Worm (Caenorhabditis elegans) whole organism, L1 larva: Measurements from ENCODE around the gene irld-47.

ENCODE experiments used
- elt-3 ChIP-seq, 6 experiments: fragments of 150-350 bp in 1 of 6; sonication (generic microtip); optimal IDR thresholded peaks; 2 replicates each; lab custom pipeline; 2017 to 2018; ENCODE audit warnings: missing biosample characterization in 6 of 6, missing genetic modification characterization in 6 of 6, inconsistent platforms in 1 of 6
- fkh-10 ChIP-seq: sonication (generic microtip); optimal IDR thresholded peaks from 2 replicates; lab custom pipeline; 2017; ENCODE audit warnings: missing biosample characterization, missing genetic modification reagents, missing genetic modification characterization
- jun-1 ChIP-seq: fragments of 150-350 bp; optimal IDR thresholded peaks from 2 replicates; lab custom pipeline; 2014; ENCODE audit warnings: missing biosample characterization, missing genetic modification reagents, missing genetic modification characterization
- lin-15B ChIP-seq: fragments of 150-350 bp; sonication (generic microtip); optimal IDR thresholded peaks from 3 replicates; lab custom pipeline; 2014; ENCODE audit warnings: missing biosample characterization, missing genetic modification characterization
- lin-39 ChIP-seq: fragments of 150-350 bp; optimal IDR thresholded peaks from 2 replicates; lab custom pipeline; 2014; ENCODE audit warnings: missing biosample characterization, missing genetic modification reagents, missing genetic modification characterization
- nhr-11 ChIP-seq: fragments of 150-350 bp; optimal IDR thresholded peaks from 2 replicates; lab custom pipeline; 2014; ENCODE audit warnings: missing biosample characterization, missing genetic modification characterization
- nhr-12 ChIP-seq: sonication (generic microtip); optimal IDR thresholded peaks from 2 replicates; lab custom pipeline; 2017; ENCODE audit warnings: missing biosample characterization, missing genetic modification characterization
- nhr-28 ChIP-seq: fragments of 150-350 bp; optimal IDR thresholded peaks from 2 replicates; lab custom pipeline; 2014; ENCODE audit warnings: missing biosample characterization, missing genetic modification characterization
- unc-62 ChIP-seq: fragments of 150-350 bp; optimal IDR thresholded peaks from 2 replicates; lab custom pipeline; 2014; ENCODE audit warnings: missing biosample characterization, missing genetic modification reagents, missing genetic modification characterization
- ztf-11 ChIP-seq, 2 experiments: sonication (generic microtip); optimal IDR thresholded peaks; 2 replicates each; lab custom pipeline; 2016 to 2017; ENCODE audit warnings: missing genetic modification characterization in 2 of 2, missing biosample characterization in 1 of 2, missing compliant biosample characterization in 1 of 2

DNA sequence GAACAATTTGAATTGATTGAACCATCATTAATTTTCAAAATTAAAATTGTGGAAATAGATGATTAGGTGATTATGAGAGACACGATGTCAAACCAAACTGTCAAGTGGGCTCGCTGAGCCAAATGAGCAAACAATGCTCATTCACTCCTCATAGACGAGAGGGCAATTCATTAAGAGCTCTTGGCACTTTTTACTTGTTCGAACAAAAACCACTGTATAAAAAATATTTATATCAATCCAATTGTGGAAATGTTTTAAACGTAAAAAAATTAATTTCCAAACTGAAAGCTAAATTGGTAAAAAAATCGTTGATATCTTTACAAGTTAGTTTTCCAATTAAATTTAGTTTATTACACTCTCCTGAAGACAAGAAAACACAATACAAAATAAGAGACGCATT lies 27.3 kb upstream of the irld-47 start, which contains the start of gene acr-7:
- TF ChIP-seq ztf-11 (tag; optimal IDR thresholded peaks at IDR 0.05; lab: Kevin White, UChicago) (no peak), nhr-11 (tag; lab: Kevin White, UChicago) (no peak), fkh-10 (GFP tag; lab: Kevin White, UChicago) (no peak), nhr-28 (tag; lab: Kevin White, UChicago) (no peak), elt-3 (tag; optimal IDR thresholded peaks at IDR 0.05; lab: Kevin White, UChicago) (no peak), lin-39 (tag; lab: Kevin White, UChicago) (no peak), lin-15B (no peak), unc-62 (GFP tag; lab: Kevin White, UChicago) (no peak), nhr-12 (no peak), jun-1 (tag; lab: Kevin White, UChicago) (no peak)
